Worm (Caenorhabditis elegans): ENCODE data around the gene arl-1.
A peak's percentile ranks its signal among the peaks of the same experiment; 100 is the strongest.

The arl-1 gene

DNA sequence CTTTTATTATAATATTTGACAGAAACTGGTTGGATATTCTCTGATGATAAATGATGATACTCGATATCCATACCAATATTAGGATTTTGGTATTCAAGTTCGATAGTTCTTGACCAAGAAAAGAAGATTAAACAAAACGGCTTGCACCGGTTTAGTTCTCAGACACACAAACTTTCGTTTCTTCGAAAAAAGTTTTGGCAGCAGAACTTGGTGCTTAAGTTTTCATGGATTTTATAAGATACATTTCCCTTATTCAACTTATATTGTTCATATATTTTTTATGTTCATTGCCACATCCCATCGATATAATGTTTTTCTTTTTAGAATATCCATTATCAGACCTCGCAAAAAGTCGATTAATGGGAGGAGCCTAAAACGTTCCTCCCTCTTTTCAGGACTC, 8.9 kb downstream of the arl-1 start, which contains the start of gene aptf-4:
TSS of gene aptf-4 (plus strand) at position 301 of the 400 bp plus-strand sequence.
- no peak for TF ChIP-seq C34F6.9 (tag; optimal IDR thresholded peaks at IDR 0.05)
- TF ChIP-seq unc-55 (GFP tag; optimal IDR thresholded peaks at IDR 0.05): peak; percentile 26

- no peak for TF ChIP-seq gmeb-1 (tag; optimal IDR thresholded peaks at IDR 0.05)
- TF ChIP-seq ZK546.5 (tag; optimal IDR thresholded peaks at IDR 0.05): no peak
- TF ChIP-seq lsy-2 (tag; optimal IDR thresholded peaks at IDR 0.05): no peak
- no peak for TF ChIP-seq R02D3.7 (tag; optimal IDR thresholded peaks at IDR 0.05)
- no peak for TF ChIP-seq fos-1 (tag; optimal IDR thresholded peaks at IDR 0.05)
- TF ChIP-seq ama-1 (optimal IDR thresholded peaks at IDR 0.05): no peak
- no peak for TF ChIP-seq unc-62 (GFP tag; optimal IDR thresholded peaks at IDR 0.05)
- TF ChIP-seq nhr-129 (tag; optimal IDR thresholded peaks at IDR 0.05): no peak
- TF ChIP-seq nhr-10 (tag; optimal IDR thresholded peaks at IDR 0.05): no peak
- TF ChIP-seq egl-27 (tag; optimal IDR thresholded peaks at IDR 0.05): no peak
- TF ChIP-seq mbf-1 (tag; optimal IDR thresholded peaks at IDR 0.05): no peak
- no peak for TF ChIP-seq ztf-4 (tag; optimal IDR thresholded peaks at IDR 0.05)
- no peak for TF ChIP-seq nhr-23 (tag; optimal IDR thresholded peaks at IDR 0.05)
- TF ChIP-seq snpc-4 (tag; optimal IDR thresholded peaks at IDR 0.05): no peak
- TF ChIP-seq unc-55 (GFP tag; optimal IDR thresholded peaks at IDR 0.05): no peak
- TF ChIP-seq aly-2 (tag; optimal IDR thresholded peaks at IDR 0.05): no peak
These were observed 12.2 kb downstream of the arl-1 start, which contains the start of gene aptf-3 for ce11 chrII:8593840-8594625. aptf-3 (plus strand) TSS chrII:8594190.

DNA sequence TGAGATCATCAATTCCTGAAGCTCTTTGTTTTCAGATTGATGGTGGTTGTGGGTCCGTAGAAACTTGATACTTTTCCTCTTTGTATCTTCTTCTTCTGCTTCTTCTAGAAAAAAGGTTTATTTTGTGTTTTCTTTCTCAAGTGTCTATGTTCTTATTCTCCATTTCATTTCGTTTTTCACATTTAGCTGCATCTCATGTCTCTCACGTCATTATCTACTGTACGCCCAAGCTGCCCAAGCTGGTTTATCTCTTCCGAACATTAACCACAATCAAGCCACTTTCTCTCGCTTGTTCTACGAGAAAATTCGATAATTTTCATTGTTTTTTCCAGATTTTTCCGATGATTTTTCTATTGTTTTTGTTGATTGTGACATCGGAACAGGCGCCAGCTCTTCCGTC, 17.4 kb downstream of the arl-1 start, which contains the start of gene F28C6.5:
TSS of gene F28C6.5 (plus strand) at position 301 of the 400 bp plus-strand sequence.
- no peak for TF ChIP-seq nhr-23 (tag; optimal IDR thresholded peaks at IDR 0.05)
- no peak for TF ChIP-seq unc-39 (tag; optimal IDR thresholded peaks at IDR 0.05)
- no peak for TF ChIP-seq nhr-12 (tag; optimal IDR thresholded peaks at IDR 0.05)
- no peak for TF ChIP-seq nhr-129 (tag; optimal IDR thresholded peaks at IDR 0.05)
- no peak for TF ChIP-seq alr-1 (tag; optimal IDR thresholded peaks at IDR 0.05)
- no peak for TF ChIP-seq crh-2 (tag; optimal IDR thresholded peaks at IDR 0.05)
- no peak for TF ChIP-seq F13H6.1 (tag; optimal IDR thresholded peaks at IDR 0.05)
- no peak for TF ChIP-seq ztf-1 (GFP tag; conservative IDR thresholded peaks at IDR 0.05)
- TF ChIP-seq lsy-2 (tag; optimal IDR thresholded peaks at IDR 0.05): no peak

DNA sequence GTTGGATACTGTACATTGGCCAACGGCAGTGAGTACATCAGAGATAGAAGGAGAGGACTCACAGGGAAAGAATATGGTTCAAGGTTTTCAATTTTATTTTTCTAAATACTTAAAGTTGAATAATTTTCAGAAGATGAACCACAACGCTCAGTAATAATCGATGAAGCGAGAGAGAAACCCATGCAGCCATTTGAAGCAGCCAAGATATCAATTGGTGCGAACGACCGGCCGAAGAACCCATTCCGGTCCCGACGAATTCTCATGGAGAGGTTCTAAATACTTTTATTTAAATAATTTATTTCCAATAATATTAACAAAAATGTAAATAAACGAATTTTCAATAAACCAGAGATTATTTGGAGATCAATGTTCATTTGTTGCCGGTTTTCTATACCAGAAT, 18.4 kb downstream of the arl-1 start, which contains the start of gene pigg-1:
TSS of gene pigg-1 (minus strand) at position 101 of the 400 bp plus-strand sequence.
- no peak for TF ChIP-seq dmd-4 (tag; optimal IDR thresholded peaks at IDR 0.05)
- no peak for TF ChIP-seq unc-62 (GFP tag; optimal IDR thresholded peaks at IDR 0.05)
- no peak for TF ChIP-seq lin-13 (GFP tag; optimal IDR thresholded peaks at IDR 0.05)
- no peak for TF ChIP-seq ztf-1 (GFP tag; conservative IDR thresholded peaks at IDR 0.05)
- TF ChIP-seq blmp-1 (tag; optimal IDR thresholded peaks at IDR 0.05; ENCODE audit: insufficient read depth): no peak
- no peak for TF ChIP-seq nhr-23 (tag; optimal IDR thresholded peaks at IDR 0.05)
- no peak for TF ChIP-seq nhr-237 (tag; optimal IDR thresholded peaks at IDR 0.05)
- no peak for TF ChIP-seq F13H6.1 (tag; optimal IDR thresholded peaks at IDR 0.05)
- no peak for TF ChIP-seq nhr-77 (tag; optimal IDR thresholded peaks at IDR 0.05)
- no peak for TF ChIP-seq Y55F3AM.14 (GFP tag; optimal IDR thresholded peaks at IDR 0.05)
- no peak for TF ChIP-seq R02D3.7 (tag; optimal IDR thresholded peaks at IDR 0.05)
- TF ChIP-seq elt-1 (tag; optimal IDR thresholded peaks at IDR 0.05): no peak

DNA sequence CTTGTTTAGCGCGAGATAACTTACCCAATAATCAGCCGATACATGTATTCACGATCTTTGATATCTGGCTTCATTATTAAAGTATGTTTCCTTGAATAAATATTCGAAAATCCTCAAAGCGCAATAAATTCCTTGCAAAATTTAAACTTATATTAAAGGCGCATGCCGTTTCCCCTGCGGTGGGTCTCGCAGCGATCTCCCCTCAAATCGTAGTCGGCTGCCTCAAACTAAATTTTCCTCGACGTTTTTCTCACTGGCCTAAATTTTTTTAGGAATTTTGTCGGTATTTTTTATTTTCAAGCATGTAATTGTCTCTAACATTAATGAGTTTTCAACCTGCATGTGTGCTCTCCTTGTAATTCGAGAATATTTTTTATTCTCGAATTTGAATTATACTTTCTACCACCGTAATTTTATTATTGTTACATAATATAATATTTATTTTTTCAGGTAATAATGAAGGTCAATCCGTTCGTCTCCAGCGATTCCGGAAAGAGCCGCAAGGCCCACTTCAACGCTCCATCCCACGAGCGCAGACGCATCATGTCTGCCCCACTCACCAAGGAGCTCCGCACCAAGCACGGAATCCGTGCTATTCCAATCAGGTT, 20.6 kb downstream of the arl-1 start, which contains the start of the genes cpf-1 and rpl-26:
TSS of gene cpf-1 (minus strand) at position 104 of the 608 bp plus-strand sequence.
TSS of gene rpl-26 (plus strand) at position 449 of the 608 bp plus-strand sequence.
- TF ChIP-seq elt-3 (tag; optimal IDR thresholded peaks at IDR 0.05) (no peak), ZK546.5 (tag; optimal IDR thresholded peaks at IDR 0.05) (no peak), peb-1 (tag; optimal IDR thresholded peaks at IDR 0.05) (no peak), ztf-11 (tag; optimal IDR thresholded peaks at IDR 0.05) (no peak), Y55F3AM.14 (GFP tag; optimal IDR thresholded peaks at IDR 0.05) (no peak), unc-62 (GFP tag; optimal IDR thresholded peaks at IDR 0.05) (no peak), nhr-129 (tag; optimal IDR thresholded peaks at IDR 0.05) (peak; percentile 47), zag-1 (tag; optimal IDR thresholded peaks at IDR 0.05) (no peak), sma-3 (GFP tag; optimal IDR thresholded peaks at IDR 0.05) (peak; percentile 4), sem-4 (tag; optimal IDR thresholded peaks at IDR 0.05) (peak; percentile 49), sma-9 (GFP tag; optimal IDR thresholded peaks at IDR 0.05) (peak; percentile 24), sma-9 (tag; optimal IDR thresholded peaks at IDR 0.05) (no peak), nhr-237 (tag; optimal IDR thresholded peaks at IDR 0.05) (no peak), alr-1 (tag; optimal IDR thresholded peaks at IDR 0.05) (no peak), gmeb-1 (tag; optimal IDR thresholded peaks at IDR 0.05) (peak; percentile 71), crh-2 (tag; optimal IDR thresholded peaks at IDR 0.05) (peak; percentile 60), unc-55 (GFP tag; optimal IDR thresholded peaks at IDR 0.05) (peak; percentile 75), snpc-4 (tag; optimal IDR thresholded peaks at IDR 0.05) (peak; percentile 75), mbf-1 (tag; optimal IDR thresholded peaks at IDR 0.05) (no peak), skn-1 (tag; optimal IDR thresholded peaks at IDR 0.05) (no peak), mab-5 (tag; optimal IDR thresholded peaks at IDR 0.05) (no peak), ama-1 (optimal IDR thresholded peaks at IDR 0.05) (no peak), ceh-16 (tag; optimal IDR thresholded peaks at IDR 0.05) (no peak), elt-1 (tag; optimal IDR thresholded peaks at IDR 0.05) (no peak), nhr-21 (tag; optimal IDR thresholded peaks at IDR 0.05) (no peak), nhr-23 (tag; optimal IDR thresholded peaks at IDR 0.05) (no peak)

Data from whole organism, L2 larva.